Worm (Caenorhabditis elegans) whole organism, L4/young adult: ENCODE results near the gene rpoa-1.

ENCODE experiments used
- W03F9.2 ChIP-seq: fragments of 150-350 bp; optimal IDR thresholded peaks from 2 replicates; lab custom pipeline; 2014; ENCODE audit warnings: missing biosample characterization, missing genetic modification characterization
- dao-5 ChIP-seq: sonication (generic microtip); optimal IDR thresholded peaks from 2 replicates; lab custom pipeline; 2016; ENCODE audit warnings: missing genotype, missing genetic modification characterization, moderate library complexity, missing compliant biosample characterization
- him-1 ChIP-seq: sonication (generic microtip); optimal IDR thresholded peaks from 2 replicates; lab custom pipeline; 2016; ENCODE audit warnings: missing genotype, missing genetic modification reagents, missing genetic modification characterization, missing compliant biosample characterization

- TF ChIP-seq dao-5 (tag; lab: Kevin White, UChicago): no peak
- no peak for TF ChIP-seq him-1
- no peak for TF ChIP-seq W03F9.2 (tag; lab: Kevin White, UChicago)
Measured at ce11 chrII:13677927-13678326, 16.7 kb downstream of the rpoa-1 start.
